Worm (Caenorhabditis elegans): ENCODE data around the gene syx-6.

The syx-6 gene

DNA sequence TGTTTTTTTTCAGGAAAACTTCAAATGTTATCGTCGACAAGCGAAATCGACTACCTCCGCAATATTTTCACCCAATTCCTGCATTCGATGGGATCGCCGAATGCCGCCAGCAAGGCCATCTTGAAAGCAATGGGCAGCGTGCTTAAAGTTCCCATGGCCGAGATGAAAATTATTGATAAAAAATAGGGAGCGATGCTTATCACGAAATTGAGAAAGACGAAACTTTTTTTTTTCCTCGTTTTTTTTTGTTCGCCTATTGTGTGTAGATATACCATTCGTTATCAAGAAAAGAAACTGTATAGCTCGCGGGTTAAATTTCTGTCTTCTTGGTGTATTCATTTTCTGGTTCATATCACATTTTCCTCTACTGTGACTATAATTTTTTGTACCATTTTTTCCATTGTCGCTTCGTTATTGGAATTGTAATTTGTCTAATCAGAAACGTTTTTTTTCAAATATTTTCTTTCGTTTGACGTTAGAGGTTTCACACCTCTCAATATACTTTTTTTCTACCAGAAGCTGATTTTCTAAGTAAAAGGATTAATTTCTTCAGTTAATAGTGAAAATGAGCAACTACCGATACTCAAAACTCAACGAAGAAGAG lies at the start of gene syx-6:
Gene syx-6 (plus strand): TSS at position 554 of the 604 bp plus-strand sequence.
- TF ChIP-seq ztf-29 (GFP tag; IDR thresholded peaks at IDR 0.05) = no peak
- TF ChIP-seq T22C8.4 (GFP tag; IDR thresholded peaks at IDR 0.05) = no peak
- no peak for TF ChIP-seq klf-2 (GFP tag; conservative IDR thresholded peaks at IDR 0.05)
- no peak for TF ChIP-seq cog-1 (tag; optimal IDR thresholded peaks at IDR 0.05)
- no peak for TF ChIP-seq tab-1 (GFP tag; IDR thresholded peaks at IDR 0.05)
- no peak for TF ChIP-seq ref-1 (GFP tag; conservative IDR thresholded peaks at IDR 0.05)
- TF ChIP-seq ztf-23 (GFP tag; IDR thresholded peaks at IDR 0.05) = no peak
- TF ChIP-seq flt-1 (GFP tag; IDR thresholded peaks at IDR 0.05) = no peak
- TF ChIP-seq med-1 (GFP tag; optimal IDR thresholded peaks at IDR 0.05; ENCODE audit: insufficient read depth) = no peak

DNA sequence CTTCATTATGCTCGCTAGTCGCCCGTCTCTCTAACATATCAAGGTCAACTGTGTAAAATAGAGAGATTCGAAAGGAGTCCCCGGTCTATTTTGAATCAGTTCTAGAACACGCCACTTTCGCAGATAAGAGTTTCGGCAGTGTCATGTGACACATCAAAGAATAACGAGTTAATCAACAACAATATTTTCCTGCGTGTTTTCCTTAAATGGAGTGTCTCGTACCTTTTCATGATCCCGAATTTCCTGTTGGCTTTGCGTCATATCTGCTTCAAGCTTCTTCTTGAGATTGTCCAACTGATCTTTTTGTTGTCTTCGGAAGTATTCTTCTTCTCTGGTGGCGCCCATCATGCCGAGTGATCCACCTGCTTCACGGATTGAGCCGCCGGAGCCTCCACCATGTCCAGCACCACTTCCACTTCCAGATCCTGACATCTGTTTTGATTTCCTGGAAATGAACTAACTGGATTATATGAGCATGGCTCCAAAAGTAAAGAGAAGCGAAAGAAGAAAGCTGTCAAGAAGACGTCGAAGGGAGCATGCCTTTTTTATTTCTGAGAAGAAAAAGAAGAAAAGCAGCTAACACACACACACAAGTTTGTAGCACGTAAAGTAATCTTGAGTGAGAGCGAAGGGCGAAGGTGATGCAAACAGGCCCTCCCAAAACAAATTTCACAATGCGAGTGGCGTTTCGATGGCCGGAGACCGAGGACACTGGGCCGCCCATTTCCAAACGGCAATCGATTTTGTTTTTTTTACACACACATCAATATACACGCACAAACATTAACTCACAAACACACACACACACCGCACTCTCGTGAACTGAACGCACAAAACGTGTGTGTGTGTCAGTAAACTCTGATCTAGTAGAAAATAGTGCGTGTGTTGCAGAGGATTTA lies 48.9 kb upstream of the syx-6 start:
- no peak for TF ChIP-seq T22C8.4 (GFP tag; IDR thresholded peaks at IDR 0.05)
- TF ChIP-seq klf-2 (GFP tag; conservative IDR thresholded peaks at IDR 0.05) = no peak
- no peak for TF ChIP-seq tab-1 (GFP tag; IDR thresholded peaks at IDR 0.05)
- TF ChIP-seq ztf-23 (GFP tag; IDR thresholded peaks at IDR 0.05) = no peak
- TF ChIP-seq cog-1 (tag; optimal IDR thresholded peaks at IDR 0.05) = no peak
- no peak for TF ChIP-seq flt-1 (GFP tag; IDR thresholded peaks at IDR 0.05)
- no peak for TF ChIP-seq med-1 (GFP tag; optimal IDR thresholded peaks at IDR 0.05; ENCODE audit: insufficient read depth)
- TF ChIP-seq ztf-29 (GFP tag; IDR thresholded peaks at IDR 0.05) = no peak
- TF ChIP-seq ref-1 (GFP tag; conservative IDR thresholded peaks at IDR 0.05) = no peak

DNA sequence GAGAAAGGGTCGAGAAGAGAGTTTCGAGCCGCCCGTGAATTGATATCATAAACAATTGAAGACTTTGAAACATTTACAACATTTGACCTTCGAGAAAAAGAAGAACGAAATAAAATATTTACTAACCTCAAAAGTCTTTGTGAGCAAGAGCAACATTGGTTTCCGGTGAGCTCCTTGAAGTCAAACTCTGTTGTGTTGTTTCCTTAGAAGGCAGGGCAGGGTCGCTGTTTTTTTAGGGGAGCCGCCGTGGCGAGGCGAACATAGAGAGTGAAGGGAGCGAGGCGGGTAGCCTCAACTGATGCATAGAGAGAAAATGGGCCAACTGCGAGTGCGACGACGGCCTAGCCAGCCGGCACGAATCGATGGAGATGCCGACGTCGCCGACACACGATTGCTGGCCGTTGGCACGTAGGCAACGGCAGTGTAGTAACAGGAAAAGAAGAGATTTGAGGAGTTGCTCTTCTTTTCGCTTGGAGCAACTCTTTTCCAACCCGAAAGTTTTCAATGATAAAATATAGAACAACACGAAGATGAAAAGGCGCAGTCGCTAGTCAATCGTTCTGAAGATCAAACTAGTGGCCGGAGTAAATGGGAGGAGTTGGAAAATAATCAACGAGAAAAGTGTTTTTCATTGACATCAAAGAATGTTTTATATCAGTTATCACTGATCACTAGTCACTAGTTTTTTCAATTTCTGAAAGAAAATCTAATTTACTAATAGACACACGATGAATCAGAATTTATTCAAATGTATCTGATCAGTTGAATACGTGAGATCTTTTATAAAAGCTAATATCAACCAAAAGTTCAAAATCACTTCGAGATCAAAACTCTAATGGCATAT lies 48.1 kb upstream of the syx-6 start, which contains the start of gene mai-1:
Gene mai-1 (minus strand): TSS at position 557 of the 844 bp plus-strand sequence.
- TF ChIP-seq T22C8.4 (GFP tag; IDR thresholded peaks at IDR 0.05) (no peak), ztf-29 (GFP tag; IDR thresholded peaks at IDR 0.05) (no peak), klf-2 (GFP tag; conservative IDR thresholded peaks at IDR 0.05) (no peak), cog-1 (tag; optimal IDR thresholded peaks at IDR 0.05) (no peak), flt-1 (GFP tag; IDR thresholded peaks at IDR 0.05) (no peak), tab-1 (GFP tag; IDR thresholded peaks at IDR 0.05) (no peak), ref-1 (GFP tag; conservative IDR thresholded peaks at IDR 0.05) (no peak), med-1 (GFP tag; optimal IDR thresholded peaks at IDR 0.05; ENCODE audit: insufficient read depth) (no peak), ztf-23 (GFP tag; IDR thresholded peaks at IDR 0.05) (no peak)

DNA sequence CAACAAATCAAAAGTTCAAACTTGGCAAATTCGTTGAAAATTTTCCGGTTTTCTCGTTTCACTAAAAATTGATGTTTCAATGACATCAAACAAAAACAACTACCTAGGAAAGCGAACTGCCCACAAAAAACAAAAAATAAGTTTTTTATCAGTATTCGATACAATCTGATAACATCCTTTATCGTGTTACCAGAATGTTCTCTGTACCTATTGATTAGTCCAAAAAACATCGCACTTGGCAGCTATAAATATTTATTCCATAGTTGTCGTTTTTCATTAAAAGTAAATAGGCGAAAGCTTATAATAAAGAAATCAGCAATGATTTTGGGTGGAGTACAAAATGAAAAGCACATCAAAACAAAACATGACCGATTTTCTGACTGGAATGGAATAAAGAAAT lies 47.1 kb upstream of the syx-6 start:
- TF ChIP-seq ztf-29 (GFP tag; IDR thresholded peaks at IDR 0.05) = no peak
- no peak for TF ChIP-seq klf-2 (GFP tag; conservative IDR thresholded peaks at IDR 0.05)
- TF ChIP-seq flt-1 (GFP tag; IDR thresholded peaks at IDR 0.05) = no peak
- no peak for TF ChIP-seq med-1 (GFP tag; optimal IDR thresholded peaks at IDR 0.05; ENCODE audit: insufficient read depth)
- TF ChIP-seq ztf-23 (GFP tag; IDR thresholded peaks at IDR 0.05) = no peak
- no peak for TF ChIP-seq ref-1 (GFP tag; conservative IDR thresholded peaks at IDR 0.05)
- no peak for TF ChIP-seq T22C8.4 (GFP tag; IDR thresholded peaks at IDR 0.05)
- no peak for TF ChIP-seq cog-1 (tag; optimal IDR thresholded peaks at IDR 0.05)
- no peak for TF ChIP-seq tab-1 (GFP tag; IDR thresholded peaks at IDR 0.05)

DNA sequence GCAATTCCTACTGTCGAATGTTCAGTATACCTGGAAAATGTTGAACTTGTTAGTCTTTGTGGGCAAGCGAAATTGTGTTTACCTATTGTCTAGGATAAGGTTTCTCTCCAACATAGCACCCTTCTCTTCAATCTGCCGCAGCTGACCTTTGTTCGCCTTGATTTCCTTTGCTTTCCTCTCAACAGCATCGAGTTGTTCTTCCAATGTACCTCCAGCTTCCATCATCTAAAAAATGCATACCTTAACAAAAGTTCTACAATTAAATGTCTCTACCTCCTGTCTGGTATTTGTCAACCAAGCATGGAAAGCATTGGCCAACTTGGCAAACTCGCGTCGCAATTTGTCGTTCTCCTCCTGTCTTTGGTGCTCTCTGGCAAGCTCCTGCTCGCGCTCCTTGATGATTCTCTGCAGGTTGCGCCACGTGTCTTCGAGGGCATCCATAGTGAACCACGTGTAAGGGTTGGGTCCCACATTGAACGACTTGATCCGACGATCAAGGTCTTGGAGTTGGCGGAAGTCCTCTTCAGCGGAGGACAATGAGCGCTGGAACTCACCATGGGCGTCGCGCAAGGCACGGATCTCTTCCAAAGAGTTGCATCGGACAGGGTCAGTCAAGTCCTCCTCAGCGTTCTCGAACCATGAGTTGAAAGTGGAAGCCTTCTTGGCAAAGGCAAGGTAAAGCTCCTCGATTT lies 45.6 kb upstream of the syx-6 start:
- no peak for TF ChIP-seq ztf-23 (GFP tag; IDR thresholded peaks at IDR 0.05)
- TF ChIP-seq cog-1 (tag; optimal IDR thresholded peaks at IDR 0.05) = no peak
- TF ChIP-seq T22C8.4 (GFP tag; IDR thresholded peaks at IDR 0.05) = no peak
- TF ChIP-seq klf-2 (GFP tag; conservative IDR thresholded peaks at IDR 0.05) = no peak
- TF ChIP-seq med-1 (GFP tag; optimal IDR thresholded peaks at IDR 0.05; ENCODE audit: insufficient read depth) = no peak
- no peak for TF ChIP-seq ztf-29 (GFP tag; IDR thresholded peaks at IDR 0.05)
- TF ChIP-seq ref-1 (GFP tag; conservative IDR thresholded peaks at IDR 0.05) = no peak

DNA sequence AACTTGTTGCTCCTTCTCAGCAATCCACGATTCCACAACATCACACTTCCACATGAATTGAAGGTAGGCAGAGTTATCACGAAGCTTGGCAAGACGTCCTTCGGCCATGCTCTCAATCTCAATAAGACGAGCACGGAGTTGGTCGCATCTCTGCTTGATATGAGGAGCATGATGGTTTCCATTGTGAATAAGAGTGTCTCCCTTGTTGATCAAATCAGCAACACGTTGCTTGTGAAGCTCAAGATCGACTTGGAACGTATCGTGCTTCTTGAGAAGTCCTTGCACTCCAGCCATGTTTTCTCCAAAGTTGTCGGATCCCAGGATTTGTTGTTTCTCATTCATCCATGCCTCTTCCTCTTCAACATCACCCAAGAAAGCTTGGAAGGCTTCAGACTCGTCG lies 44.7 kb upstream of the syx-6 start:
- TF ChIP-seq ztf-23 (GFP tag; IDR thresholded peaks at IDR 0.05) (no peak), flt-1 (GFP tag; IDR thresholded peaks at IDR 0.05) (no peak), klf-2 (GFP tag; conservative IDR thresholded peaks at IDR 0.05) (no peak), med-1 (GFP tag; optimal IDR thresholded peaks at IDR 0.05; ENCODE audit: insufficient read depth) (no peak), tab-1 (GFP tag; IDR thresholded peaks at IDR 0.05) (no peak), cog-1 (tag; optimal IDR thresholded peaks at IDR 0.05) (no peak), ref-1 (GFP tag; conservative IDR thresholded peaks at IDR 0.05) (no peak), ztf-29 (GFP tag; IDR thresholded peaks at IDR 0.05) (no peak), T22C8.4 (GFP tag; IDR thresholded peaks at IDR 0.05) (no peak)

DNA sequence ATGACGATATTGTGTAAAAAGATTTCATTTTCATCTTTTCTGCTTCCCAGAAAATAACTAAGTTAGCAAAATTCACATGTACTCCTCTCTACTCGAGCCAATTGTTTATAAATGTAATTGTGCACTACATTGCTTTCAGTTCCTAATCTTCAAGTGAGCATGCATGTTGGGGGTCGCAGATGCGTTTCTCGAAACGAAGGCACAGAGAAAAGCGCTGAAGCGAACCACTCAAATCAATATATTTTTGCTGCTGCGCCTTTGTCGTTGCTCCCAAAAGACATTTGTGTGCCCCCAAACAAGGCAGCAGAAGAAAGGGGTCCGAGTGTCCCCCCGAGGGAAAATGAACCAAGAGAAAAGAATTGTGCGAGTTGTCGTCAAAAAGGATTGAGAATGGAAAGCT lies 38.1 kb upstream of the syx-6 start:
- no peak for TF ChIP-seq ztf-29 (GFP tag; IDR thresholded peaks at IDR 0.05)
- no peak for TF ChIP-seq ztf-23 (GFP tag; IDR thresholded peaks at IDR 0.05)

DNA sequence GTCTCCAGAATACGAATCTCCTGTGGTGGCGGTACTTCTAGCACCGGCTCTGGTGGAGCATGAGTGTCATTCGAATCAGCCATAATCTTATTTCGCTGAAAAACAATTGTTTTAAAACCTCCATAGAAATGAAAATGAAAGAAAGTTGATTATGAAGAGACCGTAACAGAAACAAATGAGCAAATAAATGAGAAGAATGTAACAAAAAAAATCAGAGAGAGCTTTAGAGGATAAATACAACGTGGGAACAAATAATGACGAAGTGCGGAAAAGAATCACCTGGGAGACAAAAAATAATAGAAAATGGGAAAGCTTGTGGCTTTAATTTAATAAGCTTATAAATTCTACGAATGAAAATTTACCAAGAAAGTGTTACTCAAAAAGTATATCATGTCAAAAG lies 37.3 kb upstream of the syx-6 start, which contains the start of gene spc-1:
Gene spc-1 (minus strand): TSS at position 101 of the 400 bp plus-strand sequence.
- TF ChIP-seq ztf-29 (GFP tag; IDR thresholded peaks at IDR 0.05) (no peak), tab-1 (GFP tag; IDR thresholded peaks at IDR 0.05) (no peak), flt-1 (GFP tag; IDR thresholded peaks at IDR 0.05) (no peak), klf-2 (GFP tag; conservative IDR thresholded peaks at IDR 0.05) (no peak), ref-1 (GFP tag; conservative IDR thresholded peaks at IDR 0.05) (no peak), T22C8.4 (GFP tag; IDR thresholded peaks at IDR 0.05) (no peak), med-1 (GFP tag; optimal IDR thresholded peaks at IDR 0.05; ENCODE audit: insufficient read depth) (no peak), ztf-23 (GFP tag; IDR thresholded peaks at IDR 0.05) (no peak), cog-1 (tag; optimal IDR thresholded peaks at IDR 0.05) (no peak)
